Worm (Caenorhabditis elegans): ENCODE results near the gene nep-2.

Gene nep-2

DNA sequence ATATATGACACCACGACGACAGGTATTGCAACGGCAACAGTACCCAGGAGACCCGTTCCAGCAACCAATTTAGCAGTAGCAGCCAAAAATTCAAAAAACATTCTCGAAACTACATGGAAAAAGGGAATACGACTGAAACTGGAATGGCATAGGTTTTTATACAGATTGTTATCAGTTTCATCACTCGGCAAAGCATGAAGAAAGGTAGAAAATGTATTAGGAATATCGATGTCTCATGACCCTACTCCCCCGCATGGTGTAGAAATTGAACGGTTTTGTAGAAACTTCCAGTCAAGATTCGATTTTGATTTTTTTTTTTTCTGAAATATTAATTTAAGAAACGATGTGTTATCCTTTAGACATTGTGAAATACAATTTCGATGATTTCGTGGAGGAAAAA is 14.6 kb downstream of the nep-2 start, which contains the start of gene T05A8.2:
TSS of gene T05A8.2 (minus strand) at position 101 of the 400 bp plus-strand sequence.
- TF ChIP-seq hmbx-1 (tag; optimal IDR thresholded peaks at IDR 0.05) (no peak), aly-1 (tag; optimal IDR thresholded peaks at IDR 0.05) (no peak), tra-4 (tag; optimal IDR thresholded peaks at IDR 0.05) (no peak), ets-7 (tag; optimal IDR thresholded peaks at IDR 0.05) (no peak), tbx-11 (GFP tag; IDR thresholded peaks at IDR 0.05) (no peak), scrt-1 (GFP tag; IDR thresholded peaks at IDR 0.05) (no peak), B0310.2 (tag; optimal IDR thresholded peaks at IDR 0.05) (no peak), F13C5.2 (tag; optimal IDR thresholded peaks at IDR 0.05) (no peak), flt-1 (GFP tag; IDR thresholded peaks at IDR 0.05) (no peak), ceh-13 (GFP tag; optimal IDR thresholded peaks at IDR 0.05) (no peak), hnd-1 (tag; optimal IDR thresholded peaks at IDR 0.05) (no peak), tbx-37 (GFP tag; conservative IDR thresholded peaks at IDR 0.05) (no peak)

DNA sequence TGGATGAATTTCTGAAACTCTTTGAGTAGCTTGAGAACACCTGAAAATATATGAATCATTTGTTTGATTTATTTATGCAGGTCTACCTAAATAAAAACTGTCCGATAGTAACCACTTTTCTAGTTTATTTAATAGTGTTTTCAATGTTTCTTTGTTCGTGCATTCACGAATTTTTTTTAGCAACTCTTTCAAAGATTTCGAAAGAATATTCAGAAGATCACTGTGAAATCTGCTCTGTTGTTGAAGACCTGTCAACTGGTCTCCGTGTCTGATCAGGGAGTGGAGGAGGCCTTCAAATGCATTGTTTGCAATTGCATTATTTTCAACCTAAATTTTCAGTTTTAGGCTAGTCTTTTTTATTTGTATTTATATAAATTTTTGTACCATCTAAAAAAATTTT is 15.6 kb downstream of the nep-2 start, which contains the start of gene T05A8.1:
TSS of gene T05A8.1 (minus strand) at position 101 of the 400 bp plus-strand sequence.
- TF ChIP-seq tbx-37 (GFP tag; conservative IDR thresholded peaks at IDR 0.05) (no peak), tbx-11 (GFP tag; IDR thresholded peaks at IDR 0.05) (no peak), ceh-13 (GFP tag; optimal IDR thresholded peaks at IDR 0.05) (no peak), tra-4 (tag; optimal IDR thresholded peaks at IDR 0.05) (no peak), hmg-4 (GFP tag; optimal IDR thresholded peaks at IDR 0.05) (no peak)

DNA sequence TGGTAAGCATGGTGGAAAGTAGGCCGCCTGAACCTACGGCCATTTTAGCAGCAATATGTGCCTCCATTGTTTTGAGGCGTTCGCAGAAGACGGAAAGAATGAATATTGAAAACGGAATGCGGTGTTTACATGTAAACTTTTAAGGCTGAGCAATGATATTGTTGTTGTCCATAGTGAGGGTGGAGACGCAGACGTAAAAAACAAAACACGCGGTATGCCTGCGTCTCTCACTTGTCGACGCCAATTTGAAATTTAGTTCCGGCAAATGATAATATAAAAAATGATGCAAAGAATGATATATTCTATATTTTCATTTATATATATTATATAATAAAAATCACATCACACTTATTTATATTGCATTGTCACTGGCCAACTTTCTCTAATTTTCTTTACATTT is 17.7 kb downstream of the nep-2 start, which contains the start of gene Y47G7B.2:
TSS of gene Y47G7B.2 (minus strand) at position 143 of the 400 bp plus-strand sequence.
- TF ChIP-seq F13C5.2 (tag; optimal IDR thresholded peaks at IDR 0.05) = no peak
- TF ChIP-seq flt-1 (GFP tag; IDR thresholded peaks at IDR 0.05) = no peak
- no peak for TF ChIP-seq ama-1 (optimal IDR thresholded peaks at IDR 0.05)
- TF ChIP-seq ceh-13 (GFP tag; optimal IDR thresholded peaks at IDR 0.05) = no peak
- TF ChIP-seq tra-4 (tag; optimal IDR thresholded peaks at IDR 0.05) = no peak
- no peak for TF ChIP-seq scrt-1 (GFP tag; IDR thresholded peaks at IDR 0.05)
- TF ChIP-seq ets-7 (tag; optimal IDR thresholded peaks at IDR 0.05) = no peak

DNA sequence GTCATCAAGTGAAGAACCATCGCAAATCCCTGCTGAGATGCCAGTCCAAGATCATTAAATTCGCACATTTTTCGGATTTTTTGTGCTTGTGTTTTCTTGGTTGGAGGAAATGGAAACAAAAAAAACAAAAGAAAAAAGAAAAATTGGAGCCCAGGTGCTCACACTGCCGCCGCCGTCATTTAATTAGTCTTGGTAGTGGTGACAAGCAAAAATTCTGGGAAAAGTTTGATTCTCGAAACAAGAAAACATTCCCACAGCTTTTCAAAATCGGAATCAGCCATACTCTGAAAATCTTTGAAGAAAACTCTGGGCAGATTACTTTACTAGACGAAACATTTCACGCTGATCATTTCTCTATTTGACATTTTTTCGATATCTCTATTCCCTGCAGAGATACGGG is 20.4 kb downstream of the nep-2 start, which contains the start of gene srh-128:
TSS of gene srh-128 (minus strand) at position 101 of the 400 bp plus-strand sequence.
- TF ChIP-seq F13C5.2 (tag; optimal IDR thresholded peaks at IDR 0.05) (no peak), hnd-1 (tag; optimal IDR thresholded peaks at IDR 0.05) (no peak), flt-1 (GFP tag; IDR thresholded peaks at IDR 0.05) (no peak), scrt-1 (GFP tag; IDR thresholded peaks at IDR 0.05) (no peak), ceh-13 (GFP tag; optimal IDR thresholded peaks at IDR 0.05) (no peak)

DNA sequence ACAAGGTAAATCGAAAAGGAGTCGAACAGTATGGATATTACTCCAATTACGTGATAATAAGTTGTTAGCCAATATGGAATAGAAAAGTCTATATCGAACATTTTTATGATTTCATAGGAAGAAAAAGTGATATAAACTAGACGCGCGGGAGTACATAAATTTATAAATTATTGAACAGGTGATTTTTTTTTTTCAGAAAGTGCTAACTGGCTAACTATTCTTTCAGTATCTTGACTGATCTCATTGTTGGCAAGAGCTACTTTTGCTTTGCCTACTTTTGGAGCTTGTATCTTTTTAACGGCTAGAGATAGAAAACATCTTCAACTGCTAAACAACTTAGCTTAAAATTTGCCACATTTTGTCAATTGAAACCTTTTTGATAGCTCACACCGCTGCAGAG is 22.8 kb downstream of the nep-2 start, which contains the start of gene sri-60:
TSS of gene sri-60 (minus strand) at position 101 of the 400 bp plus-strand sequence.
- TF ChIP-seq B0310.2 (tag; optimal IDR thresholded peaks at IDR 0.05) (no peak), hnd-1 (tag; optimal IDR thresholded peaks at IDR 0.05) (no peak), aly-1 (tag; optimal IDR thresholded peaks at IDR 0.05) (no peak), ama-1 (optimal IDR thresholded peaks at IDR 0.05) (no peak), tbx-37 (GFP tag; conservative IDR thresholded peaks at IDR 0.05) (no peak), scrt-1 (GFP tag; IDR thresholded peaks at IDR 0.05) (no peak), pes-1 (GFP tag; IDR thresholded peaks at IDR 0.05) (no peak), ceh-36 (tag; optimal IDR thresholded peaks at IDR 0.05) (no peak)

DNA sequence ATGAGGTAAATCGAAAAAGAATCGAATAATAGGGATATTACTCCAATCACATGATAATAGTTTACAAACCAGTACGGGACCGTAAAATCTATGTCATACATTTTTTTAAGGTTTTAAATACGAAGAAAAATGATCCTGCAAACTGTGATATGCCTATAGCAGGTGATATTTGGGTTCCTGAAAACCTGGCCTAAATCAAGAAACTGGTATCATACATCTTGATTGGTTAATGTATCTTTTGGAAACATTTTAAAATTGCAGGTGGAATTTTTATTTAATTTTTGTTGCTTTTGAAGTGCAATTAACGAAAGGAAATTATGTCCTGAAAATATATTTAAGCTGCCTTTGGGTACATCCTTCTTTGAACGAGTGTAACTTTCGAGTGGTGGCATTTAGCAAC is 25.3 kb downstream of the nep-2 start, which contains the start of gene sri-61:
TSS of gene sri-61 (minus strand) at position 101 of the 400 bp plus-strand sequence.
- TF ChIP-seq hmg-4 (GFP tag; optimal IDR thresholded peaks at IDR 0.05) (no peak), aly-1 (tag; optimal IDR thresholded peaks at IDR 0.05) (no peak), hmbx-1 (tag; optimal IDR thresholded peaks at IDR 0.05) (no peak), ceh-36 (tag; optimal IDR thresholded peaks at IDR 0.05) (no peak), tbx-11 (GFP tag; IDR thresholded peaks at IDR 0.05) (no peak), scrt-1 (GFP tag; IDR thresholded peaks at IDR 0.05) (no peak), F13C5.2 (tag; optimal IDR thresholded peaks at IDR 0.05) (no peak), tbx-37 (GFP tag; conservative IDR thresholded peaks at IDR 0.05) (no peak), B0310.2 (tag; optimal IDR thresholded peaks at IDR 0.05) (no peak), ceh-13 (GFP tag; optimal IDR thresholded peaks at IDR 0.05) (no peak), hnd-1 (tag; optimal IDR thresholded peaks at IDR 0.05) (no peak), flt-1 (GFP tag; IDR thresholded peaks at IDR 0.05) (no peak), pes-1 (GFP tag; IDR thresholded peaks at IDR 0.05) (no peak)

DNA sequence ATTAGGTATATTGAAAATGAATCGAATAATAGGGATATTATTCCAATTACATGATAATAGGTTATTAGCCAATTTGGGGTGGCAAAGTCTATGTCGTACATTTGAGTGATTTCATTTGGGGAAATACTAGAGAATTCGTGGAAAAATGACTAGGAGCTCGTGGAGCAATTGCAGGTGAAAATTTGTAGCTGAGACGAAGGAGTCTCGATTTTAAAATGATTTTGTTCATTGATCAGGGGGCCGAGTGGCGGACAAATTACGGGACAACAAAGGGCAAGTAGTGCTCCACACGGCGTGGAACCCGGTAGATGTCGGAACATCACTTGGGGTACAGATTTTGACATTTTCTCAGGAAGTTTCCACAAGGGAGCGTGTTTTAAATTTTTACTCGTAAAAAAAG is 27.2 kb downstream of the nep-2 start, which contains the start of gene sri-62:
TSS of gene sri-62 (minus strand) at position 101 of the 400 bp plus-strand sequence.
- no peak for TF ChIP-seq aly-1 (tag; optimal IDR thresholded peaks at IDR 0.05)
- no peak for TF ChIP-seq tra-4 (tag; optimal IDR thresholded peaks at IDR 0.05)
- no peak for TF ChIP-seq hmbx-1 (tag; optimal IDR thresholded peaks at IDR 0.05)
- no peak for TF ChIP-seq flt-1 (GFP tag; IDR thresholded peaks at IDR 0.05)
- no peak for TF ChIP-seq tbx-37 (GFP tag; conservative IDR thresholded peaks at IDR 0.05)
- TF ChIP-seq hmg-4 (GFP tag; optimal IDR thresholded peaks at IDR 0.05) = no peak

DNA sequence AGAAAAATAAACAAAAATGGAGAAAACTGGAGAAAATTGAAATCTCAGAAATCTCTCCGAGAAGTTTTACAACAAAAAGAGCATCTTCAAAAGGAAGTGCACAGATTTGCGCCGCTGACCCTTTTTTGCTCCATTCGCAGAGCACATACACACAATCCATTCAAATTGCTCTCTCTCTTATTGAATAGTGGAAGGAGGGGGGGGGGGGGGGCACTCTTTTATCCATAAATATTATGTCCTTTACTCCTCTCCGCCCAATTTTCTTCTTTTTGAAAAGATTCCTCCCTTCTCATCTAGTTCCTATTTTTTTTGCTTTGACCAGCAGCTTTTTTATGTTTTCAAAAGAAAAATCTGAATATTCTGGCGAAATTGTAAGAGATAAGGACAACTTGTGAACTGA is 30.5 kb downstream of the nep-2 start:
- TF ChIP-seq sea-1 (GFP tag; conservative IDR thresholded peaks at IDR 0.05) (no peak), aly-1 (tag; optimal IDR thresholded peaks at IDR 0.05) (no peak), ceh-13 (GFP tag; optimal IDR thresholded peaks at IDR 0.05) (no peak), ama-1 (optimal IDR thresholded peaks at IDR 0.05) (no peak), hmg-4 (GFP tag; optimal IDR thresholded peaks at IDR 0.05) (no peak), B0310.2 (tag; optimal IDR thresholded peaks at IDR 0.05) (no peak), tbx-11 (GFP tag; IDR thresholded peaks at IDR 0.05) (no peak), hnd-1 (tag; optimal IDR thresholded peaks at IDR 0.05) (no peak), ceh-36 (tag; optimal IDR thresholded peaks at IDR 0.05) (no peak), pes-1 (GFP tag; IDR thresholded peaks at IDR 0.05) (no peak), tra-4 (tag; optimal IDR thresholded peaks at IDR 0.05) (no peak), ets-7 (tag; optimal IDR thresholded peaks at IDR 0.05) (no peak), flt-1 (GFP tag; IDR thresholded peaks at IDR 0.05) (no peak), F13C5.2 (tag; optimal IDR thresholded peaks at IDR 0.05) (no peak)

Data from whole organism, early embryonic.